Worm (Caenorhabditis elegans) whole organism, L3 larva: Measurements from ENCODE around the gene Y47D7A.13.

Source experiments
- aly-2 ChIP-seq: fragments of 150-350 bp; optimal IDR thresholded peaks from 2 replicates; lab custom pipeline; 2014; ENCODE audit warnings: missing biosample characterization, missing genetic modification characterization
- lin-39 ChIP-seq: fragments of 150-350 bp; optimal IDR thresholded peaks from 2 replicates; lab custom pipeline; 2018; ENCODE audit warnings: missing biosample characterization, missing genetic modification reagents, missing genetic modification characterization
- nhr-23 ChIP-seq: fragments of 150-350 bp; optimal IDR thresholded peaks from 2 replicates; lab custom pipeline; 2014; ENCODE audit warnings: missing biosample characterization, missing genetic modification reagents, missing genetic modification characterization
- nhr-76 ChIP-seq: fragments of 150-350 bp; sonication (generic microtip); optimal IDR thresholded peaks from 5 replicates; lab custom pipeline; 2014; ENCODE audit warnings: missing biosample characterization, missing genetic modification characterization
- skn-1 ChIP-seq: fragments of 150-350 bp; optimal IDR thresholded peaks from 2 replicates; lab custom pipeline; 2014; ENCODE audit warnings: missing biosample characterization, missing genetic modification characterization

DNA sequence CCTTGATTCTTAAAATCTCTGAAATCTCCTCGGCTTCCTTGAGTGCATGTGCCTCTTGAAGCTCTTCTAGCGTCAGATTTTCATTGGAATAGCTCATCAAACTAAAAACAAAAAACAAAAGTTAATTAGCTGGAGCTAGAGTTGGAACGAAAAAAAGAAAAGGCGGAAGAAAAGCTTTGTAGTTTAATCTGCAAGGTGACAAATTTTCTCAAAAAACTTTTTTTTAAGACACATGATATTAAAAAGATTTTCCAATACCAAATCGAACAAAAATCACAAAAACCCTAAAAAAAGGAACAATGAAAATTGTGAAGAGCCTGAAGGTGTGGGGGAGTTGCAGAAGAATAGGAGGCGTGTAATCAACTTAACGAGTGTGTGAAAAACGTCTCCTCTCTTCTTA is 18.9 kb upstream of the Y47D7A.13 start, which contains the start of gene gnrr-5:
- no peak for TF ChIP-seq nhr-23 (tag; lab: Kevin White, UChicago)
- no peak for TF ChIP-seq lin-39 (tag; lab: Kevin White, UChicago)
- TF ChIP-seq nhr-76 (tag; lab: Kevin White, UChicago): no peak
- no peak for TF ChIP-seq aly-2 (tag; lab: Kevin White, UChicago)
- TF ChIP-seq skn-1 (tag; lab: Kevin White, UChicago): no peak
